Worm (Caenorhabditis elegans) whole organism, mixed stage, embryonic: ENCODE results near the gene srw-62.

Experiments
- flh-1 ChIP-seq: fragments of 200-800 bp; sonication (Bioruptor generic); optimal IDR thresholded peaks from 2 replicates; lab custom pipeline; 2018; ENCODE audit warnings: mild to moderate bottlenecking, missing genetic modification characterization, moderate library complexity, missing compliant biosample characterization
- ham-2 ChIP-seq: fragments of 200-800 bp; sonication (Bioruptor generic); optimal IDR thresholded peaks from 2 replicates; lab custom pipeline; 2018; ENCODE audit warnings: mild to moderate bottlenecking, missing genetic modification characterization, missing compliant biosample characterization
- hlh-1 ChIP-seq: fragments of 150-350 bp; optimal IDR thresholded peaks from 2 replicates; lab custom pipeline; 2014; ENCODE audit warnings: missing biosample characterization, missing genetic modification reagents, missing genetic modification characterization
- lsy-2 ChIP-seq: fragments of 150-350 bp; optimal IDR thresholded peaks from 2 replicates; lab custom pipeline; 2014; ENCODE audit warnings: missing biosample characterization, missing genetic modification characterization
- mep-1 ChIP-seq: fragments of 150-350 bp; optimal IDR thresholded peaks from 2 replicates; lab custom pipeline; 2017; ENCODE audit warnings: missing biosample characterization, missing genetic modification reagents, missing genetic modification characterization, inconsistent platforms
- nhr-237 ChIP-seq: fragments of 150-350 bp; optimal IDR thresholded peaks from 2 replicates; lab custom pipeline; 2014; ENCODE audit warnings: missing biosample characterization, missing genetic modification characterization
- pha-4 ChIP-seq: fragments of 150-350 bp; optimal IDR thresholded peaks from 2 replicates; lab custom pipeline; 2018; ENCODE audit warnings: missing biosample characterization, missing genetic modification reagents, missing genetic modification characterization
- unc-39 ChIP-seq: fragments of 150-350 bp; optimal IDR thresholded peaks from 2 replicates; lab custom pipeline; 2014; ENCODE audit warnings: missing biosample characterization, missing genetic modification characterization
- unc-62 ChIP-seq: fragments of 150-350 bp; optimal IDR thresholded peaks from 2 replicates; lab custom pipeline; 2014; ENCODE audit warnings: missing biosample characterization, missing genetic modification reagents, missing genetic modification characterization
- ztf-11 ChIP-seq: fragments of 150-350 bp; optimal IDR thresholded peaks from 2 replicates; lab custom pipeline; 2014; ENCODE audit warnings: missing biosample characterization, missing genetic modification characterization

DNA sequence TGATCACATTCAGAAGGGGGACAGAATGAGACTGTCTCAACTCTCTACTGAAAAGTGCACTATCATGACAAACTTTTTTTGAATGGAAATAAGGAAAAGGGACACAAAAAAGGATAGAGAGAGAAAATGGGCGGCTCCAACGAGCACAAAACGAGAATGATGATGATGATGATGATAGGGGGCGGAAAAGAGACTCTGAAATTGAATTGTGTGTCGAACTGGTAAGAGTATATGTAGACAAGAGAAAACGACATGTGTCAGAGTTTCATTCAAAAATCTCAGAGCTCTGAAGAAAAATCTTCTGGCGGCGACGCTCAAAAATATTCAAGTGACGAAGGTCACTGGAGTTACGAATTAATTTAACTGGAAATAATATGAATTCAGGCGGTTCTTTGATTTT lies 29.9 kb upstream of the srw-62 start:
- TF ChIP-seq hlh-1 = no peak
- TF ChIP-seq flh-1 (GFP tag; lab: Kevin White, UChicago) = no peak
- no peak for TF ChIP-seq nhr-237
- no peak for TF ChIP-seq lsy-2
- TF ChIP-seq unc-62 (GFP tag; lab: Kevin White, UChicago) = no peak
- TF ChIP-seq ham-2 (GFP tag; lab: Kevin White, UChicago) = no peak
- TF ChIP-seq mep-1 (tag; lab: Kevin White, UChicago) = no peak
- no peak for TF ChIP-seq ztf-11 (tag; lab: Kevin White, UChicago)
- no peak for TF ChIP-seq pha-4 (tag; lab: Kevin White, UChicago)
- no peak for TF ChIP-seq unc-39 (tag; lab: Kevin White, UChicago)
